Fruit fly (Drosophila melanogaster): Measurements from ENCODE around the gene Hex-A.

Hex-A gene

DNA sequence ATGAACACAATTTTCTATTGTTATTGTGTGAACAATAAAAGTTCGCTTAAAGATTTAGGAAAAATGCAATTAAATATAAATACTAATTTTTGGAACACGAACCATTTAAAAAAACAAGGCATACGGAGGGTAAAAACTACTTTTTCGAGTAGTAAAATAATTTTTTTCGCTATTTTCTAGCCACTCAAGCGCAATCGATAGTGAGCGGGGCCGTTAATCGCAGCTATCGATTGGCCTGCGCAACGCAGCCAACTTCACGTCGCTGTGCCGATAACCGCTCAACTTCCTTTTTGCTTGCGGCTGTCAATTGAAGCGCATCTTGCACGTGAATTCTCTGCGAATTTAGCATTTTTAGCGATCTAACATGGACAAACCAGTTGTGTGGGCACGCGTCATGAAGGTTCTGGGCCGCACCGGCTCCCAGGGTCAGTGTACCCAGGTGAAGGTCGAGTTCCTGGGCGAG, 31.1 kb upstream of the Hex-A start, which contains the start of gene RpS28b (continued):
- TF ChIP-seq NC2β (GFP tag; optimal IDR thresholded peaks at IDR 0.05) (peak; percentile 94), CG2199 (GFP tag; IDR thresholded peaks at IDR 0.05) (peak; percentile 90), ash1 (GFP tag; optimal IDR thresholded peaks at IDR 0.05) (peak; percentile 93), CG2120 (GFP tag; optimal IDR thresholded peaks at IDR 0.05) (peak; percentile 62), nom (GFP tag; optimal IDR thresholded peaks at IDR 0.05) (peak; percentile 95), CG13624 (GFP tag; optimal IDR thresholded peaks at IDR 0.05) (peak; percentile 85), CG2712 (tag; optimal IDR thresholded peaks at IDR 0.05) (peak; percentile 67), Med (GFP tag) (peak; percentile 99), unpg (GFP tag; optimal IDR thresholded peaks at IDR 0.05) (peak; percentile 72), dan (GFP tag; IDR thresholded peaks at IDR 0.05) (no peak), tll (GFP tag; optimal IDR thresholded peaks at IDR 0.05) (no peak), pfk (GFP tag; optimal IDR thresholded peaks at IDR 0.05) (peak; percentile 80), gt (GFP tag; IDR thresholded peaks at IDR 0.05) (peak; percentile 81), pan (optimal IDR thresholded peaks at IDR 0.05) (no peak), pan (GFP tag; optimal IDR thresholded peaks at IDR 0.05 in 1 of 2, IDR thresholded peaks at IDR 0.05 in 1 of 2) (peak in 1 of 2 experiments; percentile 88), usp (GFP tag; optimal IDR thresholded peaks at IDR 0.05) (no peak), CG15269 (tag; optimal IDR thresholded peaks at IDR 0.05) (peak; percentile 83), CG7745 (tag; optimal IDR thresholded peaks at IDR 0.05) (no peak), CG12659 (GFP tag; optimal IDR thresholded peaks at IDR 0.05) (peak; percentile 93), aop (GFP tag; IDR thresholded peaks at IDR 0.05) (peak; percentile 66; the same call in 1 of the 2 replicates), Oli (tag; optimal IDR thresholded peaks at IDR 0.05) (peak; percentile 72), fru (optimal IDR thresholded peaks at IDR 0.05) (no peak), CG6854 (GFP tag; optimal IDR thresholded peaks at IDR 0.05) (peak; percentile 84), HHEX (GFP tag; optimal IDR thresholded peaks at IDR 0.05) (peak; percentile 95), CG6254 (GFP tag; optimal IDR thresholded peaks at IDR 0.05) (peak; percentile 52), Stat92E (GFP tag; optimal IDR thresholded peaks at IDR 0.05) (no peak), H2.0 (GFP tag; IDR thresholded peaks at IDR 0.05) (peak; percentile 88), Bdp1 (GFP tag; optimal IDR thresholded peaks at IDR 0.05) (peak; percentile 76), CG12391 (tag; optimal IDR thresholded peaks at IDR 0.05) (peak; percentile 72), grn (GFP tag; optimal IDR thresholded peaks at IDR 0.05) (no peak), ranshi (GFP tag; IDR thresholded peaks at IDR 0.05) (peak; percentile 90), Pdp1 (GFP tag; optimal IDR thresholded peaks at IDR 0.05) (peak; percentile 72 to 74), CG32532 (GFP tag; IDR thresholded peaks at IDR 0.05) (peak; percentile 95), Dll (GFP tag; IDR thresholded peaks at IDR 0.05; ENCODE audit: partially characterized antibody) (peak; percentile 64), bab2 (GFP tag; optimal IDR thresholded peaks at IDR 0.05) (peak; percentile 72), CG6689 (GFP tag; IDR thresholded peaks at IDR 0.05) (peak; percentile 66), wek (GFP tag; optimal IDR thresholded peaks at IDR 0.05) (peak; percentile 91), ci (GFP tag; IDR thresholded peaks at IDR 0.05) (peak; percentile 98), CG3281 (GFP tag; optimal IDR thresholded peaks at IDR 0.05) (peak; percentile 90), Neu2 (GFP tag; optimal IDR thresholded peaks at IDR 0.05; ENCODE audit: borderline replicate concordance) (peak; percentile 60), CG9727 (GFP tag; optimal IDR thresholded peaks at IDR 0.05) (peak; percentile 91), yki (optimal IDR thresholded peaks at IDR 0.05) (no peak), sug (tag; optimal IDR thresholded peaks at IDR 0.05) (peak; percentile 72), gcm2 (GFP tag; optimal IDR thresholded peaks at IDR 0.05) (peak; percentile 66), lov (optimal IDR thresholded peaks at IDR 0.05) (no peak), lov (GFP tag; IDR thresholded peaks at IDR 0.05) (peak; percentile 97), dm (GFP tag; optimal IDR thresholded peaks at IDR 0.05) (peak; percentile 92), CG9876 (GFP tag; optimal IDR thresholded peaks at IDR 0.05) (peak; percentile 94), ems (GFP tag; optimal IDR thresholded peaks at IDR 0.05) (peak; percentile 80), psq (GFP tag; optimal IDR thresholded peaks at IDR 0.05) (peak; percentile 68), shn (GFP tag; optimal IDR thresholded peaks at IDR 0.05) (peak; percentile 84)

All from whole organism, embryonic.